Fruit fly (Drosophila melanogaster): ENCODE measurements around the gene CG13484.

Gene CG13484

dm6 chr3L:14055815-14056516, 3.1 kb upstream of the CG13484 start (continued):
- TF ChIP-seq Lpt (GFP tag; optimal IDR thresholded peaks at IDR 0.05): no peak

dm6 chr3L:14055260-14055696, 2.4 kb upstream of the CG13484 start:
- TF ChIP-seq Hr4 (GFP tag; optimal IDR thresholded peaks at IDR 0.05): no peak
- no peak for TF ChIP-seq CG6163 (GFP tag; IDR thresholded peaks at IDR 0.05)
- peak; percentile 60 for TF ChIP-seq acj6 (GFP tag; optimal IDR thresholded peaks at IDR 0.05)
- TF ChIP-seq dac (GFP tag; optimal IDR thresholded peaks at IDR 0.05): no peak
- TF ChIP-seq eg (GFP tag; IDR thresholded peaks at IDR 0.05): no peak
- peak; percentile 52 for TF ChIP-seq CG8632 (GFP tag; optimal IDR thresholded peaks at IDR 0.05)
- TF ChIP-seq fkh (GFP tag; optimal IDR thresholded peaks at IDR 0.05): no peak
- TF ChIP-seq topi (GFP tag; optimal IDR thresholded peaks at IDR 0.05): peak; percentile 67
- TF ChIP-seq Lpt (GFP tag; optimal IDR thresholded peaks at IDR 0.05): no peak
- TF ChIP-seq Hr39 (GFP tag; optimal IDR thresholded peaks at IDR 0.05): peak; percentile 72
- peak; percentile 27 for TF ChIP-seq net (GFP tag; optimal IDR thresholded peaks at IDR 0.05)
- TF ChIP-seq fd85E (GFP tag; optimal IDR thresholded peaks at IDR 0.05): no peak
- TF ChIP-seq spab (GFP tag; optimal IDR thresholded peaks at IDR 0.05): no peak
- peak; percentile 52 for TF ChIP-seq pdm3 (GFP tag; optimal IDR thresholded peaks at IDR 0.05)
- TF ChIP-seq Hr38 (GFP tag; optimal IDR thresholded peaks at IDR 0.05): no peak
- TF ChIP-seq CG6808 (GFP tag; optimal IDR thresholded peaks at IDR 0.05): peak; percentile 38
- TF ChIP-seq OdsH (GFP tag; optimal IDR thresholded peaks at IDR 0.05): peak; percentile 47
- peak; percentile 56 for TF ChIP-seq CG3919 (GFP tag; optimal IDR thresholded peaks at IDR 0.05)
- TF ChIP-seq Eip75B (GFP tag; optimal IDR thresholded peaks at IDR 0.05): peak; percentile 58
- TF ChIP-seq CG6792 (GFP tag; optimal IDR thresholded peaks at IDR 0.05): peak; percentile 53
- TF ChIP-seq salr (GFP tag; optimal IDR thresholded peaks at IDR 0.05): no peak
- TF ChIP-seq CG3032 (tag; optimal IDR thresholded peaks at IDR 0.05): peak; percentile 30
- peak; percentile 38 for TF ChIP-seq cyc (GFP tag; optimal IDR thresholded peaks at IDR 0.05)
- TF ChIP-seq fd59A (GFP tag; optimal IDR thresholded peaks at IDR 0.05): no peak
- TF ChIP-seq CG16779 (tag; optimal IDR thresholded peaks at IDR 0.05): no peak
- no peak for TF ChIP-seq CG4318 (GFP tag; optimal IDR thresholded peaks at IDR 0.05)
- no peak for TF ChIP-seq Blimp-1 (GFP tag; optimal IDR thresholded peaks at IDR 0.05)
- peak; percentile 77 for TF ChIP-seq CG31627 (GFP tag; optimal IDR thresholded peaks at IDR 0.05)
- peak; percentile 27 for TF ChIP-seq vri (GFP tag; optimal IDR thresholded peaks at IDR 0.05)
- no peak for TF ChIP-seq CG8119 (GFP tag; IDR thresholded peaks at IDR 0.05)
- peak in 1 of 2 experiments; percentile 10 for TF ChIP-seq ss (GFP tag; optimal IDR thresholded peaks at IDR 0.05)
- TF ChIP-seq CG11902 (GFP tag; optimal IDR thresholded peaks at IDR 0.05): peak; percentile 25
- peak; percentile 88 for TF ChIP-seq svp (GFP tag)
- no peak for TF ChIP-seq CG9139 (GFP tag; optimal IDR thresholded peaks at IDR 0.05)
- TF ChIP-seq CG6276 (GFP tag; optimal IDR thresholded peaks at IDR 0.05): no peak
- peak; percentile 76 for TF ChIP-seq Met (GFP tag; optimal IDR thresholded peaks at IDR 0.05)
- peak; percentile 4 for TF ChIP-seq CG7368 (GFP tag; optimal IDR thresholded peaks at IDR 0.05)
- peak; percentile 52 for TF ChIP-seq CG32006 (GFP tag; optimal IDR thresholded peaks at IDR 0.05)
- TF ChIP-seq esn (GFP tag; optimal IDR thresholded peaks at IDR 0.05): peak; percentile 77
- TF ChIP-seq Ets21C (GFP tag; optimal IDR thresholded peaks at IDR 0.05): peak; percentile 67
- TF ChIP-seq Sox102F (GFP tag; optimal IDR thresholded peaks at IDR 0.05): peak; percentile 74
- no peak for TF ChIP-seq CG10669 (GFP tag; optimal IDR thresholded peaks at IDR 0.05)
- peak; percentile 42 for TF ChIP-seq Sox15 (GFP tag; optimal IDR thresholded peaks at IDR 0.05)
- no peak for TF ChIP-seq CG6854 (GFP tag; optimal IDR thresholded peaks at IDR 0.05)
- no peak for TF ChIP-seq dsx (GFP tag; optimal IDR thresholded peaks at IDR 0.05; ENCODE audit: poor library complexity, severe bottlenecking)
- TF ChIP-seq CG11294 (GFP tag; IDR thresholded peaks at IDR 0.05): no peak
- TF ChIP-seq Ets96B (tag; optimal IDR thresholded peaks at IDR 0.05): peak; percentile 14
- peak; percentile 8 for TF ChIP-seq CG11762 (GFP tag; optimal IDR thresholded peaks at IDR 0.05; ENCODE audit: insufficient read depth)
